Worm (Caenorhabditis elegans) whole organism, L3 larva: ENCODE measurements around the gene Y67H2A.2.
A peak's percentile ranks its signal among the peaks of the same experiment; 100 is the strongest.

Experiments used
- R02D3.7 ChIP-seq: fragments of 150-350 bp; optimal IDR thresholded peaks from 2 replicates; lab custom pipeline; 2014; ENCODE audit warnings: missing biosample characterization, missing genetic modification characterization
- ama-1 ChIP-seq: fragments of 150-350 bp; optimal IDR thresholded peaks from 2 replicates; lab custom pipeline; 2018
- ceh-16 ChIP-seq: sonication (generic microtip); optimal IDR thresholded peaks from 2 replicates; lab custom pipeline; 2017; ENCODE audit warnings: missing biosample characterization, missing genetic modification characterization
- ceh-28 ChIP-seq: fragments of 150-350 bp; optimal IDR thresholded peaks from 2 replicates; lab custom pipeline; 2014; ENCODE audit warnings: missing biosample characterization, missing genetic modification reagents, missing genetic modification characterization
- ceh-82 ChIP-seq: fragments of 150-350 bp; optimal IDR thresholded peaks from 2 replicates; lab custom pipeline; 2014; ENCODE audit warnings: missing biosample characterization, missing genetic modification characterization
- ceh-9 ChIP-seq: sonication (generic microtip); optimal IDR thresholded peaks from 2 replicates; lab custom pipeline; 2018; ENCODE audit warnings: missing biosample characterization, missing genetic modification characterization
- daf-12 ChIP-seq: fragments of 150-350 bp; optimal IDR thresholded peaks from 2 replicates; lab custom pipeline; 2014; ENCODE audit warnings: missing biosample characterization, missing genetic modification reagents, missing genetic modification characterization
- egl-27 ChIP-seq: sonication (generic microtip); optimal IDR thresholded peaks from 4 replicates; lab custom pipeline; 2017; ENCODE audit warnings: missing biosample characterization, missing genetic modification reagents, missing genetic modification characterization
- egl-5 ChIP-seq: fragments of 150-350 bp; optimal IDR thresholded peaks from 2 replicates; lab custom pipeline; 2017; ENCODE audit warnings: missing biosample characterization, missing genetic modification reagents, missing genetic modification characterization, inconsistent platforms
- elt-1 ChIP-seq: fragments of 150-350 bp; optimal IDR thresholded peaks from 2 replicates; lab custom pipeline; 2014; ENCODE audit warnings: missing biosample characterization, missing genetic modification characterization
- elt-2 ChIP-seq: sonication (generic microtip); optimal IDR thresholded peaks from 2 replicates; lab custom pipeline; 2016; ENCODE audit warnings: missing genetic modification reagents, mild to moderate bottlenecking, missing genetic modification characterization, missing compliant biosample characterization
- elt-3 ChIP-seq, 3 experiments: fragments of 150-350 bp in 1 of 3; sonication (generic microtip) in 2 of 3; optimal IDR thresholded peaks; 2 replicates in 2 of 3; 4 replicates in 1 of 3; lab custom pipeline; 2014 to 2017; ENCODE audit warnings: missing biosample characterization in 3 of 3, missing genetic modification characterization in 3 of 3
- eor-1 ChIP-seq, 2 experiments: fragments of 150-350 bp; optimal IDR thresholded peaks; 2 replicates each; lab custom pipeline; 2014 to 2018; ENCODE audit warnings: missing biosample characterization in 2 of 2, missing genetic modification characterization in 2 of 2
- fkh-10 ChIP-seq: sonication (generic microtip); optimal IDR thresholded peaks from 2 replicates; lab custom pipeline; 2017; ENCODE audit warnings: missing biosample characterization, missing genetic modification reagents, missing genetic modification characterization
- fkh-2 ChIP-seq: fragments of 150-350 bp; optimal IDR thresholded peaks from 2 replicates; lab custom pipeline; 2014; ENCODE audit warnings: missing biosample characterization, missing genetic modification reagents, missing genetic modification characterization
- fos-1 ChIP-seq: fragments of 150-350 bp; optimal IDR thresholded peaks from 2 replicates; lab custom pipeline; 2014; ENCODE audit warnings: missing biosample characterization, missing genetic modification characterization
- hmg-11 ChIP-seq: sonication (generic microtip); optimal IDR thresholded peaks from 2 replicates; lab custom pipeline; 2016; ENCODE audit warnings: missing genetic modification characterization, missing compliant biosample characterization
- jun-1 ChIP-seq: fragments of 150-350 bp; optimal IDR thresholded peaks from 2 replicates; lab custom pipeline; 2014; ENCODE audit warnings: missing biosample characterization, missing genetic modification reagents, missing genetic modification characterization
- lin-15B ChIP-seq: fragments of 150-350 bp; optimal IDR thresholded peaks from 2 replicates; lab custom pipeline; 2014; ENCODE audit warnings: missing biosample characterization, missing genetic modification characterization
- lin-39 ChIP-seq: fragments of 150-350 bp; optimal IDR thresholded peaks from 2 replicates; lab custom pipeline; 2018; ENCODE audit warnings: missing biosample characterization, missing genetic modification reagents, missing genetic modification characterization
- mml-1 ChIP-seq: fragments of 150-350 bp; sonication (generic microtip); optimal IDR thresholded peaks from 3 replicates; lab custom pipeline; 2014; ENCODE audit warnings: missing biosample characterization, missing genetic modification characterization
- nfya-1 ChIP-seq: sonication (generic microtip); optimal IDR thresholded peaks from 2 replicates; lab custom pipeline; 2017; ENCODE audit warnings: missing genetic modification characterization, mild to moderate bottlenecking, missing compliant biosample characterization, antibody characterized with exemption, moderate library complexity; ENCODE audit not compliant: insufficient read depth
- nhr-11 ChIP-seq: fragments of 150-350 bp; optimal IDR thresholded peaks from 2 replicates; lab custom pipeline; 2014; ENCODE audit warnings: missing biosample characterization, missing genetic modification characterization
- nhr-12 ChIP-seq: fragments of 150-350 bp; optimal IDR thresholded peaks from 2 replicates; lab custom pipeline; 2014; ENCODE audit warnings: missing biosample characterization, missing genetic modification characterization
- nhr-23 ChIP-seq: fragments of 150-350 bp; optimal IDR thresholded peaks from 2 replicates; lab custom pipeline; 2014; ENCODE audit warnings: missing biosample characterization, missing genetic modification reagents, missing genetic modification characterization
- nhr-237 ChIP-seq: fragments of 150-350 bp; optimal IDR thresholded peaks from 2 replicates; lab custom pipeline; 2014; ENCODE audit warnings: missing biosample characterization, missing genetic modification characterization
- nhr-25 ChIP-seq: sonication (generic microtip); optimal IDR thresholded peaks from 2 replicates; lab custom pipeline; 2017; ENCODE audit warnings: missing biosample characterization, missing genetic modification characterization
- nhr-67 ChIP-seq: fragments of 150-350 bp; optimal IDR thresholded peaks from 2 replicates; lab custom pipeline; 2014; ENCODE audit warnings: missing biosample characterization, missing genetic modification characterization
- pha-4 ChIP-seq: fragments of 150-350 bp; optimal IDR thresholded peaks from 2 replicates; lab custom pipeline; 2014; ENCODE audit warnings: missing biosample characterization, missing genetic modification reagents, missing genetic modification characterization
- pqm-1 ChIP-seq: fragments of 150-350 bp; optimal IDR thresholded peaks from 2 replicates; lab custom pipeline; 2017; ENCODE audit warnings: missing biosample characterization, missing genetic modification characterization, inconsistent platforms
- skn-1 ChIP-seq: fragments of 150-350 bp; optimal IDR thresholded peaks from 2 replicates; lab custom pipeline; 2014; ENCODE audit warnings: missing biosample characterization, missing genetic modification characterization
- snpc-4 ChIP-seq: fragments of 150-350 bp; optimal IDR thresholded peaks from 2 replicates; lab custom pipeline; 2014; ENCODE audit warnings: missing biosample characterization, missing genetic modification characterization
- tbx-2 ChIP-seq: sonication (generic microtip); optimal IDR thresholded peaks from 2 replicates; lab custom pipeline; 2016; ENCODE audit warnings: mild to moderate bottlenecking, missing genetic modification characterization, missing compliant biosample characterization
- unc-39 ChIP-seq: sonication (generic microtip); optimal IDR thresholded peaks from 4 replicates; lab custom pipeline; 2017; ENCODE audit warnings: missing biosample characterization, missing genetic modification characterization
- unc-62 ChIP-seq: fragments of 150-350 bp; sonication (generic microtip); optimal IDR thresholded peaks from 4 replicates; lab custom pipeline; 2014; ENCODE audit warnings: missing biosample characterization, missing genetic modification reagents, missing genetic modification characterization
- zag-1 ChIP-seq: fragments of 150-350 bp; optimal IDR thresholded peaks from 2 replicates; lab custom pipeline; 2014; ENCODE audit warnings: missing biosample characterization, missing genetic modification characterization

Y67H2A.2 gene

ce11 chrIV:13297746-13298145 is at the start of gene Y67H2A.2, which contains the start of gene micu-1:
Y67H2A.2 (minus strand) TSS chrIV:13297819.
micu-1 (plus strand) TSS chrIV:13297926.
- TF ChIP-seq R02D3.7 (tag; lab: Kevin White, UChicago), result peak; percentile 35
- peak; percentile 64 for TF ChIP-seq fkh-10 (GFP tag; lab: Kevin White, UChicago)
- TF ChIP-seq daf-12 (tag; lab: Kevin White, UChicago), result no peak
- TF ChIP-seq nhr-23, result peak; percentile 61
- TF ChIP-seq egl-5 (tag; lab: Kevin White, UChicago), result peak; percentile 68
- peak; percentile 90 for TF ChIP-seq lin-15B (tag; lab: Kevin White, UChicago)
- TF ChIP-seq ceh-28 (tag; lab: Kevin White, UChicago), result peak; percentile 29
- peak; percentile 58 for TF ChIP-seq snpc-4 (tag; lab: Kevin White, UChicago)
- peak; percentile 71 for TF ChIP-seq hmg-11 (tag; lab: Kevin White, UChicago)
- TF ChIP-seq eor-1 (tag; optimal IDR thresholded peaks at IDR 0.05; lab: Kevin White, UChicago), result no peak
- no peak for TF ChIP-seq fkh-2 (tag; lab: Kevin White, UChicago)
- no peak for TF ChIP-seq elt-3 (tag; optimal IDR thresholded peaks at IDR 0.05; lab: Kevin White, UChicago)
- peak; percentile 80 for TF ChIP-seq nfya-1
- TF ChIP-seq egl-27 (tag; lab: Kevin White, UChicago), result no peak
- no peak for TF ChIP-seq unc-62
- TF ChIP-seq nhr-25, result peak; percentile 60
- TF ChIP-seq pha-4 (tag; lab: Kevin White, UChicago), result peak; percentile 64
- peak; percentile 15 for TF ChIP-seq ama-1 (lab: Kevin White, UChicago)
- no peak for TF ChIP-seq nhr-237 (tag; lab: Kevin White, UChicago)
- peak; percentile 20 for TF ChIP-seq pqm-1 (tag; lab: Kevin White, UChicago)
- no peak for TF ChIP-seq skn-1 (tag; lab: Kevin White, UChicago)
- TF ChIP-seq nhr-12, result no peak
- no peak for TF ChIP-seq fos-1 (tag; lab: Kevin White, UChicago)
- TF ChIP-seq elt-2 (tag; lab: Kevin White, UChicago), result peak; percentile 35
- peak; percentile 69 for TF ChIP-seq lin-39 (tag; lab: Kevin White, UChicago)
- TF ChIP-seq zag-1, result no peak
- TF ChIP-seq ceh-16 (tag; lab: Kevin White, UChicago), result no peak

- TF ChIP-seq elt-2 (tag; lab: Kevin White, UChicago) (peak; percentile 89), ceh-9 (no peak), pqm-1 (tag; lab: Kevin White, UChicago) (peak; percentile 99), pha-4 (tag; lab: Kevin White, UChicago) (peak; percentile 87), jun-1 (peak; percentile 60)
- TF ChIP-seq, all 47 proteins: peak for 4
Measured at ce11 chrIV:13347232-13347715, 49.7 kb upstream of the Y67H2A.2 start, which contains the start of gene W02A2.9. W02A2.9 (plus strand) TSS chrIV:13347665.

- no peak for TF ChIP-seq snpc-4 (tag; lab: Kevin White, UChicago)
- peak; percentile 85 for TF ChIP-seq jun-1
- no peak for TF ChIP-seq unc-39
- no peak for TF ChIP-seq nhr-12
- no peak for TF ChIP-seq tbx-2
- TF ChIP-seq pha-4 (tag; lab: Kevin White, UChicago), result peak; percentile 99
- TF ChIP-seq daf-12 (tag; lab: Kevin White, UChicago), result no peak
- TF ChIP-seq ceh-82 (tag; lab: Kevin White, UChicago), result no peak
- TF ChIP-seq fos-1 (tag; lab: Kevin White, UChicago), result peak; percentile 36
- no peak for TF ChIP-seq skn-1 (tag; lab: Kevin White, UChicago)
- no peak for TF ChIP-seq ceh-28 (tag; lab: Kevin White, UChicago)
- TF ChIP-seq nhr-237 (tag; lab: Kevin White, UChicago), result no peak
- peak; percentile 66 for TF ChIP-seq elt-2 (tag; lab: Kevin White, UChicago)
- TF ChIP-seq lin-15B (tag; lab: Kevin White, UChicago), result no peak
- no peak for TF ChIP-seq ceh-16 (tag; lab: Kevin White, UChicago)
- TF ChIP-seq pqm-1 (tag; lab: Kevin White, UChicago), result peak; percentile 64
- no peak for TF ChIP-seq unc-62
- no peak for TF ChIP-seq eor-1 (tag; optimal IDR thresholded peaks at IDR 0.05; lab: Kevin White, UChicago)
- no peak for TF ChIP-seq ceh-9
- TF ChIP-seq elt-1 (tag; lab: Kevin White, UChicago), result no peak
- TF ChIP-seq nhr-67 (tag; lab: Kevin White, UChicago), result no peak
- no peak for TF ChIP-seq mml-1 (tag; lab: Kevin White, UChicago)
- TF ChIP-seq zag-1, result no peak
- no peak for TF ChIP-seq nhr-11 (tag; lab: Kevin White, UChicago)
Measured at ce11 chrIV:13346078-13346477, 48.5 kb upstream of the Y67H2A.2 start.
